Worm (Caenorhabditis elegans) whole organism, late embryonic: Measurements from ENCODE around the gene ldh-1.
A peak's percentile ranks its signal among the peaks of the same experiment; 100 is the strongest.

Source experiments
- F13H6.1 ChIP-seq: sonication (generic microtip); optimal IDR thresholded peaks from 2 replicates; lab custom pipeline; 2016; ENCODE audit warnings: missing genetic modification characterization, missing compliant biosample characterization
- K02D7.2 ChIP-seq: sonication (generic microtip); optimal IDR thresholded peaks from 2 replicates; lab custom pipeline; 2017; ENCODE audit warnings: mild to moderate bottlenecking, missing genetic modification characterization, missing compliant biosample characterization
- ahr-1 ChIP-seq: sonication (generic microtip); optimal IDR thresholded peaks from 2 replicates; lab custom pipeline; 2016; ENCODE audit warnings: missing genetic modification characterization, missing compliant biosample characterization
- ama-1 ChIP-seq: fragments of 150-350 bp; optimal IDR thresholded peaks from 2 replicates; lab custom pipeline; 2014
- ceh-14 ChIP-seq: sonication (generic microtip); optimal IDR thresholded peaks from 2 replicates; lab custom pipeline; 2016; ENCODE audit warnings: missing genotype, missing genetic modification characterization, missing compliant biosample characterization
- ceh-18 ChIP-seq: sonication (generic microtip); optimal IDR thresholded peaks from 2 replicates; lab custom pipeline; 2016; ENCODE audit warnings: missing genetic modification characterization, missing compliant biosample characterization
- ceh-19 ChIP-seq: fragments of 200-800 bp; sonication (Bioruptor generic); optimal IDR thresholded peaks from 2 replicates; lab custom pipeline; 2018; ENCODE audit warnings: mild to moderate bottlenecking, missing genetic modification characterization, missing compliant biosample characterization
- ceh-22 ChIP-seq: sonication (generic microtip); optimal IDR thresholded peaks from 2 replicates; lab custom pipeline; 2017; ENCODE audit warnings: missing biosample characterization, missing genetic modification characterization
- ceh-30 ChIP-seq: fragments of 150-350 bp; optimal IDR thresholded peaks from 2 replicates; lab custom pipeline; 2014; ENCODE audit warnings: missing biosample characterization, missing genetic modification characterization
- ceh-31 ChIP-seq: sonication (generic microtip); optimal IDR thresholded peaks from 2 replicates; lab custom pipeline; 2016; ENCODE audit warnings: missing genetic modification characterization, missing compliant biosample characterization
- ceh-34 ChIP-seq: sonication (generic microtip); optimal IDR thresholded peaks from 2 replicates; lab custom pipeline; 2016; ENCODE audit warnings: mild to moderate bottlenecking, missing genetic modification characterization, missing compliant biosample characterization
- ceh-45 ChIP-seq: fragments of 200-800 bp; sonication (Bioruptor generic); IDR thresholded peaks from 2 replicates; pipeline ENCODE4 v1.3.6; 2022; ENCODE audit warnings: missing genetic modification reagents, missing genetic modification characterization, missing compliant biosample characterization
- dmd-4 ChIP-seq: sonication (generic microtip); optimal IDR thresholded peaks from 2 replicates; lab custom pipeline; 2016; ENCODE audit warnings: borderline replicate concordance, missing genetic modification characterization, missing compliant biosample characterization
- dve-1 ChIP-seq: sonication (generic microtip); optimal IDR thresholded peaks from 2 replicates; lab custom pipeline; 2017; ENCODE audit warnings: antibody characterized with exemption, mild to moderate bottlenecking, missing genetic modification characterization, missing compliant biosample characterization
- elt-4 ChIP-seq: sonication (generic microtip); optimal IDR thresholded peaks from 2 replicates; lab custom pipeline; 2016; ENCODE audit warnings: missing genetic modification characterization, missing compliant biosample characterization
- ets-4 ChIP-seq: sonication (generic microtip); optimal IDR thresholded peaks from 2 replicates; lab custom pipeline; 2016; ENCODE audit warnings: missing genetic modification characterization, missing compliant biosample characterization
- fkh-10 ChIP-seq: fragments of 150-350 bp; optimal IDR thresholded peaks from 2 replicates; lab custom pipeline; 2014; ENCODE audit warnings: missing biosample characterization, missing genetic modification reagents, missing genetic modification characterization
- hlh-30 ChIP-seq: sonication (generic microtip); optimal IDR thresholded peaks from 2 replicates; lab custom pipeline; 2017; ENCODE audit warnings: antibody characterized with exemption, missing genetic modification characterization, missing compliant biosample characterization; ENCODE audit not compliant: insufficient read depth
- hlh-6 ChIP-seq: sonication (generic microtip); optimal IDR thresholded peaks from 2 replicates; lab custom pipeline; 2016; ENCODE audit warnings: missing genotype, missing genetic modification characterization, missing compliant biosample characterization
- hlh-8 ChIP-seq: sonication (generic microtip); optimal IDR thresholded peaks from 2 replicates; lab custom pipeline; 2016; ENCODE audit warnings: missing genotype, missing genetic modification characterization, missing compliant biosample characterization
- lin-11 ChIP-seq: fragments of 200-800 bp; sonication (Bioruptor generic); optimal IDR thresholded peaks from 2 replicates; lab custom pipeline; 2018; ENCODE audit warnings: mild to moderate bottlenecking, missing genetic modification characterization, missing compliant biosample characterization
- madf-2 ChIP-seq: sonication (generic microtip); optimal IDR thresholded peaks from 2 replicates; lab custom pipeline; 2017; ENCODE audit warnings: missing genetic modification characterization, missing compliant biosample characterization
- mec-3 ChIP-seq: sonication (generic microtip); optimal IDR thresholded peaks from 2 replicates; lab custom pipeline; 2016; ENCODE audit warnings: borderline replicate concordance, missing genetic modification characterization, missing compliant biosample characterization
- nfya-1 ChIP-seq: sonication (generic microtip); optimal IDR thresholded peaks from 2 replicates; lab custom pipeline; 2017; ENCODE audit warnings: missing genetic modification characterization, mild to moderate bottlenecking, missing compliant biosample characterization, antibody characterized with exemption, moderate library complexity
- nhr-11 ChIP-seq: fragments of 150-350 bp; optimal IDR thresholded peaks from 2 replicates; lab custom pipeline; 2014; ENCODE audit warnings: missing biosample characterization, missing genetic modification characterization
- nhr-232 ChIP-seq: sonication (generic microtip); optimal IDR thresholded peaks from 2 replicates; lab custom pipeline; 2016; ENCODE audit warnings: missing genetic modification characterization, missing compliant biosample characterization
- npax-4 ChIP-seq: sonication (generic microtip); optimal IDR thresholded peaks from 2 replicates; lab custom pipeline; 2016; ENCODE audit warnings: missing genetic modification characterization, missing compliant biosample characterization
- pag-3 ChIP-seq: sonication (generic microtip); optimal IDR thresholded peaks from 2 replicates; lab custom pipeline; 2016; ENCODE audit warnings: missing compliant biosample characterization, missing genetic modification characterization, borderline replicate concordance
- pat-9 ChIP-seq: fragments of 200-800 bp; sonication (Bioruptor generic); optimal IDR thresholded peaks from 2 replicates; lab custom pipeline; 2018; ENCODE audit warnings: mild to moderate bottlenecking, missing genetic modification characterization, moderate library complexity, missing compliant biosample characterization
- pqm-1 ChIP-seq: sonication (generic microtip); optimal IDR thresholded peaks from 2 replicates; lab custom pipeline; 2016; ENCODE audit warnings: missing genetic modification characterization, missing compliant biosample characterization
- ref-2 ChIP-seq: sonication (generic microtip); optimal IDR thresholded peaks from 2 replicates; lab custom pipeline; 2016; ENCODE audit warnings: missing genetic modification characterization, missing compliant biosample characterization
- rnt-1 ChIP-seq: sonication (generic microtip); optimal IDR thresholded peaks from 2 replicates; lab custom pipeline; 2016; ENCODE audit warnings: missing genetic modification characterization, missing compliant biosample characterization
- sdc-2 ChIP-seq: sonication (generic microtip); optimal IDR thresholded peaks from 2 replicates; lab custom pipeline; 2016; ENCODE audit warnings: missing genotype, missing genetic modification characterization, missing compliant biosample characterization
- tbx-7 ChIP-seq: sonication (generic microtip); optimal IDR thresholded peaks from 2 replicates; lab custom pipeline; 2016; ENCODE audit warnings: missing genotype, missing genetic modification characterization, missing compliant biosample characterization
- ttx-3 ChIP-seq: sonication (generic microtip); optimal IDR thresholded peaks from 2 replicates; lab custom pipeline; 2016; ENCODE audit warnings: missing genetic modification reagents, missing genetic modification characterization, missing compliant biosample characterization
- unc-42 ChIP-seq: sonication (generic microtip); optimal IDR thresholded peaks from 2 replicates; lab custom pipeline; 2016; ENCODE audit warnings: missing genotype, missing genetic modification characterization, missing compliant biosample characterization
- unc-55 ChIP-seq: sonication (generic microtip); optimal IDR thresholded peaks from 2 replicates; lab custom pipeline; 2017; ENCODE audit warnings: missing biosample characterization, missing genetic modification reagents, missing genetic modification characterization
- unc-86 ChIP-seq: sonication (generic microtip); optimal IDR thresholded peaks from 2 replicates; lab custom pipeline; 2016; ENCODE audit warnings: missing genetic modification characterization, missing compliant biosample characterization
- ztf-16 ChIP-seq: sonication (generic microtip); optimal IDR thresholded peaks from 2 replicates; lab custom pipeline; 2017; ENCODE audit warnings: missing genetic modification characterization, missing compliant biosample characterization

The ldh-1 gene

DNA sequence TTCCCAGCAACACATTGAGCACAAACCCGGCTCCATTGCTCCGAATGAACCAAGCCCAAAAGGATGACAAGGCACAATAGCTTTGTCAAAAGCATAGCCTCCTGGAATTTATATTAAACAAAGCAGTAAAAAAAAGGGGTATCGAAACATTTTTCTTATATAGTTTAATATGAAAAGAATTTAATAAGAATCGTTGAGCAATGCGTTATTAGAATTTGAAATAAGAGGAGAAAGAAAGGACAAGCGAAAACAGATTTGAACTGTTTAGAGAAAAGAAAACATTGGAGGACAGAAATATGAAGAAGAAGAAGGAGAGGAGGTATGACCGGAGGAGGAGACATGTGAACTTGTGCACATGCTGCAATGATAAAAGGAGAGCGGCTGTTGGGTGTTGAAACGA, 38.8 kb upstream of the ldh-1 start, which contains the start of gene C47D12.5:
Gene C47D12.5, minus strand, starts transcription at position 101 of the 400 bp plus-strand sequence.
- TF ChIP-seq hlh-30 (tag; lab: Kevin White, UChicago) (no peak), ahr-1 (no peak), ceh-34 (no peak), hlh-6 (tag; lab: Kevin White, UChicago) (no peak), nhr-232 (tag; lab: Kevin White, UChicago) (no peak), ceh-30 (tag; lab: Kevin White, UChicago) (no peak), ceh-18 (no peak), ztf-16 (no peak), unc-55 (GFP tag; lab: Kevin White, UChicago) (no peak), madf-2 (no peak), ets-4 (tag; lab: Kevin White, UChicago) (no peak), pqm-1 (tag; lab: Kevin White, UChicago) (no peak), ceh-22 (tag; lab: Kevin White, UChicago) (no peak), K02D7.2 (tag; lab: Kevin White, UChicago) (no peak), ref-2 (tag; lab: Kevin White, UChicago) (no peak), pat-9 (tag; lab: Kevin White, UChicago) (no peak), dve-1 (tag; lab: Kevin White, UChicago) (no peak), rnt-1 (tag; lab: Kevin White, UChicago) (no peak)
- TF ChIP-seq, all 69 proteins: peak for 0

DNA sequence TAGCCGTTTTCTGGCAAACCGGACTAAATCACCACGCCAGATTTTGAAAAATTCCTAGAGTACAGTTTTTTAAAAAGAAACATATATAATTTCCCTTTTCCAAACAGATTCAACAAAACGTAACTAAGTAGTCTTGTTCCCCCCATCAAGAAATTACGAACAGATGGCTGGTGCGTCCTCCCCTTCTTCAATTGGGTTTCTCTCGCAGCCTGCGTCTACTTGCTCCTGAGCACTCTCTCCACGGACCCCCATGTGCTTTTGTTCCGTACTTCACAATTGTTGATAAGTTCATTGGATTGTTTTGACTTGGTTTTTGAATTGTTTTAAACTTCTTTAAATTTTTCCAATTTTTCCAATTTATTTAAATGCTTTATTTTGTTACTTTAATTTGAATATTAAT, 36.0 kb upstream of the ldh-1 start:
- TF ChIP-seq ceh-34 (no peak), ets-4 (tag; lab: Kevin White, UChicago) (no peak), elt-4 (no peak), mec-3 (no peak), unc-42 (tag; lab: Kevin White, UChicago) (peak; percentile 59), ceh-31 (peak; percentile 1), unc-55 (GFP tag; lab: Kevin White, UChicago) (peak; percentile 8), nfya-1 (tag; lab: Kevin White, UChicago) (peak; percentile 29), hlh-8 (peak; percentile 73), unc-86 (tag; lab: Kevin White, UChicago) (no peak), ceh-14 (tag; lab: Kevin White, UChicago) (no peak)

DNA sequence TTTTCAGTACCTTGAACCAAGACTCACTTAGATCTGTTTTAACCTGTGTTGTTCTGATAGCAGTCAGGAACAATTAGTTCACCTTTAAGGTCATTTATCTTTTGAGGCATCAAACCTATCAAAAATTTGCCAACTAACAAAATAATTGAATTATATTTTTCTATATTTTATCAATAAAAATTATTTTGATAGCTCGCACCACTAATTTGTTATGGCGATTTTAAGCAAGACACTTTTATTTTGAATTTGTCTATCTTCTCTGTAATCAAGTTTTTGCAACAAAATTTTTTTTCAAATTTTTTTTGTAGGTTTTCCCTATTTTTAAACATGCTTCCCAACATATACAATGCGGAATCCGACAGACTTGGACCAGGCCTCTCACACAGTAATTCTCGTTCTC, 35.4 kb upstream of the ldh-1 start, which contains the start of gene kel-1:
Gene kel-1, plus strand, starts transcription at position 301 of the 400 bp plus-strand sequence.
- TF ChIP-seq lin-11 (tag; lab: Kevin White, UChicago) (no peak), sdc-2 (tag; lab: Kevin White, UChicago) (no peak), tbx-7 (tag; lab: Kevin White, UChicago) (no peak), dve-1 (tag; lab: Kevin White, UChicago) (no peak), ztf-16 (no peak), ceh-45 (GFP tag; lab: Robert Waterston, UW) (no peak), ttx-3 (tag; lab: Kevin White, UChicago) (no peak), ceh-19 (GFP tag; lab: Kevin White, UChicago) (no peak), npax-4 (tag; lab: Kevin White, UChicago) (no peak), dmd-4 (no peak), ceh-34 (no peak), fkh-10 (GFP tag; lab: Kevin White, UChicago) (no peak), pqm-1 (tag; lab: Kevin White, UChicago) (no peak), pag-3 (tag; lab: Kevin White, UChicago) (no peak), ama-1 (lab: Kevin White, UChicago) (no peak), F13H6.1 (no peak), nhr-11 (tag; lab: Kevin White, UChicago) (no peak), elt-4 (no peak), unc-86 (tag; lab: Kevin White, UChicago) (no peak)
